Fruit fly (Drosophila melanogaster): ENCODE results near the gene org-1.

The org-1 gene

DNA sequence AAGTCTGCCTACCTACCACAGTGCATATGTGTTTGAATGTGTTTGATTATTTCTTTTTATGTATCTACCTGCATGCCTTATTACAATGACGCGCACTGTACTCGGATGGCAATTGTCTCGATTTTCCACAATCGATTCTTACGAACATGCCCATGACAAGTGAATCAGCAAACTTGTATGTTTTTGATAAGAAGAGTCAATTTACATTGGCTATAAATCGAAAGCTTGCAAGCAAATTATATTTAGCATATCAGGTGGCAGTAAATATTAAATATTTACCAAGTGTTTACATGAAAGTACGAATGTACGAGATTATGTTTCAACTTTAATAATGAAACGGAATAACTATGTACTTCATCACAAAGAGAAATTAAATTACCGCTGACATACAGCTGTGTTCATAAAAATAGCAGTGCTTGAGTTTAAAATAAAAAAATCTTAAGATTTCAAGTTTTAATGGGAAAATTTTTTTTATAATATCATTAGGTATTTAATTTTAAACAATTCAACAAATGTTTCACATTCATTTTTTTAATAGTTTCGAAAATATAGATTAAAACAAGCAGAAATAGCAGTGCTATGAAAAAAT lies 4.7 kb upstream of the org-1 start:
- no peak for TF ChIP-seq CG15710 (tag; optimal IDR thresholded peaks at IDR 0.05)
- TF ChIP-seq gl (tag; optimal IDR thresholded peaks at IDR 0.05), result peak; percentile 35

dm6 chrX:8457532-8457931 lies 2.7 kb upstream of the org-1 start, which contains the start of gene CG32713:
TSS of gene CG32713 (minus strand) at chrX:8457632.
- TF ChIP-seq CG4496 (GFP tag; IDR thresholded peaks at IDR 0.05) (no peak), CG15710 (tag; optimal IDR thresholded peaks at IDR 0.05) (no peak), CG34367 (tag; optimal IDR thresholded peaks at IDR 0.05) (no peak), CG12605 (GFP tag; IDR thresholded peaks at IDR 0.05) (no peak), CG9948 (tag; optimal IDR thresholded peaks at IDR 0.05) (no peak), Pif1A (GFP tag; optimal IDR thresholded peaks at IDR 0.05) (no peak), EcR (GFP tag; optimal IDR thresholded peaks at IDR 0.05) (no peak), fd96Ca (GFP tag; IDR thresholded peaks at IDR 0.05) (no peak), D1 (tag; optimal IDR thresholded peaks at IDR 0.05) (no peak), CG14655 (GFP tag; optimal IDR thresholded peaks at IDR 0.05) (no peak), CG8159 (tag; optimal IDR thresholded peaks at IDR 0.05) (no peak), CG13204 (GFP tag; optimal IDR thresholded peaks at IDR 0.05) (no peak), CG32121 (GFP tag; IDR thresholded peaks at IDR 0.05) (no peak), CG8301 (tag; optimal IDR thresholded peaks at IDR 0.05) (no peak), Ets98B (GFP tag; IDR thresholded peaks at IDR 0.05) (no peak), Snoo (tag; optimal IDR thresholded peaks at IDR 0.05) (no peak), CG10348 (GFP tag; IDR thresholded peaks at IDR 0.05) (no peak), CG17806 (tag; optimal IDR thresholded peaks at IDR 0.05) (no peak)

DNA sequence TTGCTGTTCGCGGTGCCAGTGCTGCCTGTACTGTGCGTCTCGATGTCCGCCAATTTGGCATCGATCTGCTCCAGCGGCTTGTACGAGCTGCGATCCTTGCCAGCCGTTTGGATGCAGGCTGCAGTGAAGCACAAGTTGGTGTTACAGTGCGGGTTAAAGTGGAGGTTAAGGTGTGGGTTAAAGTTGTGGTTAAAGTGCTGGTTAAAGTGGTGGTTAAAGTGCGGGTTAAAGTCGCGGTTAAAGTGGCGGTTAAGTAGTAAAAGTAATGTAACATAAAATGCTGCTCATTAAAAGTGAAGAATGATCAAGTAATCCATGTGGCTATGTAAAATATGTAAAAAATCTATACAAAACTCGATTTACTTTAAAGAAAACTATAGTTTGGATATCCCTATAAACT lies 2.7 kb downstream of the org-1 start:
- TF ChIP-seq CG9948 (tag; optimal IDR thresholded peaks at IDR 0.05) (no peak), rn (GFP tag; IDR thresholded peaks at IDR 0.05) (no peak), CG12605 (GFP tag; IDR thresholded peaks at IDR 0.05) (no peak), CG10348 (GFP tag; IDR thresholded peaks at IDR 0.05) (no peak), D1 (tag; optimal IDR thresholded peaks at IDR 0.05) (no peak), CG32121 (GFP tag; IDR thresholded peaks at IDR 0.05) (no peak), EcR (GFP tag; optimal IDR thresholded peaks at IDR 0.05) (no peak), Pif1A (GFP tag; optimal IDR thresholded peaks at IDR 0.05) (no peak)

DNA sequence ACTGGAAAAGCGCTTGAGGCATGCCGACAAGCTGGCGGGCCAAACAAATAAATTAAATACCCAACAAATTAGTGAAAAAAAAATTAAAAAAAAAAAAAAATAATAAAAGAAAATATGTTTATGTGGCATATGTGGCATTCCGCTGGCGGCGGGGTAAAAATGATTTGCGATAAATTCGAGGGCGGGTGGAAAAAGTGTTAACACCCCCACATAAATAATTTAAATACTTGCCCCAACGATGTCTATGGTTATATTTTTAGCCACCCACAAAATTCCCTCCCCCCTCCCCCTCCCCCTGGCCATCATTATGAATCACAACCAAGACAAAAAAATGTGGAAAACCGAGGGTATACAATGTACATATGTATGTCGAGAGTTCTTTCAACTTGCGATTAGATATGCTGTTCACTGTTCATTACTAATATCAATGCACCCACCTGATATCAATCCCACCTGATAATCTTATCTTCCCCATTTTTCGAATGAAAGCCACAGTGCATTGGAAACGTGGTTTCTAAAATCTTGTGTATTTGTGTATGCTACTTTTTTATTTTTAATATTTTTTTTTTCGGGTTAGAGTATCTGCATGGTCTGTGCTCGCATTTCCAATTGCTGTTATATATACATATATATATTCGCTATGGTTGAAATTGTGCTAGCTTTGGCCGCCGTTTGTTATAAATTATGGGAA lies 4.5 kb downstream of the org-1 start:
- TF ChIP-seq CG10348 (GFP tag; IDR thresholded peaks at IDR 0.05) (no peak), Snoo (tag; optimal IDR thresholded peaks at IDR 0.05) (no peak), rn (GFP tag; IDR thresholded peaks at IDR 0.05) (no peak)

dm6 chrX:8448171-8448570 lies 6.7 kb downstream of the org-1 start:
- TF ChIP-seq CG14655 (GFP tag; optimal IDR thresholded peaks at IDR 0.05) (no peak), fd96Ca (GFP tag; IDR thresholded peaks at IDR 0.05) (no peak), gl (tag; optimal IDR thresholded peaks at IDR 0.05) (no peak), CG8159 (tag; optimal IDR thresholded peaks at IDR 0.05) (no peak), CG32121 (GFP tag; IDR thresholded peaks at IDR 0.05) (no peak)

DNA sequence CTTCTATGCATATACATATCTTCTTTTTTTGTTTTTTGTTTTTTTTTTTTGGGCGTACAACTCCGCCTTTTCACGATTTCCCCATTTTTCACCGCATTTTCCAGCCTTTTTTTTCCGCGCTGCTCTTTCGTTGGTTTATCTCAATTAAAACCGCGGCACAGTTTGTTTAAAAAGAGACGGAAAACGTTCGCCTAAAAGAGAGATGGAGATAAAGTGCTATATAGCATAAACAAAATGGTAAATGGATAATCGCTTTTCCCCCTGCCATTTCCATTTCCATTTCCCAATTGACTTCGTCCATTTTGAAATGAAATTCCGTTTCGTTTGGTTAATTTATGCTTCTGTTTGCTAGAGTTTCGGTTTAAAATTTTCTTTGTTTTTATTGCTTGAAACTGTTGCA lies 7.7 kb downstream of the org-1 start:
- TF ChIP-seq CG17806 (tag; optimal IDR thresholded peaks at IDR 0.05) (no peak), gl (tag; optimal IDR thresholded peaks at IDR 0.05) (no peak), CG14655 (GFP tag; optimal IDR thresholded peaks at IDR 0.05) (no peak), Pif1B (GFP tag; optimal IDR thresholded peaks at IDR 0.05) (no peak), CG12605 (GFP tag; IDR thresholded peaks at IDR 0.05) (no peak), D1 (tag; optimal IDR thresholded peaks at IDR 0.05) (no peak), CG34367 (tag; optimal IDR thresholded peaks at IDR 0.05) (no peak), Snoo (tag; optimal IDR thresholded peaks at IDR 0.05) (no peak), fd96Ca (GFP tag; IDR thresholded peaks at IDR 0.05) (no peak), CG13204 (GFP tag; optimal IDR thresholded peaks at IDR 0.05) (no peak), Pif1A (GFP tag; optimal IDR thresholded peaks at IDR 0.05) (no peak), Ets98B (GFP tag; IDR thresholded peaks at IDR 0.05) (no peak), CG32121 (GFP tag; IDR thresholded peaks at IDR 0.05) (no peak), CG8159 (tag; optimal IDR thresholded peaks at IDR 0.05) (no peak), CG10348 (GFP tag; IDR thresholded peaks at IDR 0.05) (no peak), CG15710 (tag; optimal IDR thresholded peaks at IDR 0.05) (no peak), CG9948 (tag; optimal IDR thresholded peaks at IDR 0.05) (no peak), rn (GFP tag; IDR thresholded peaks at IDR 0.05) (no peak)

dm6 chrX:8444883-8445572 lies 9.8 kb downstream of the org-1 start:
- TF ChIP-seq CG32121 (GFP tag; IDR thresholded peaks at IDR 0.05) (no peak), CG8159 (tag; optimal IDR thresholded peaks at IDR 0.05) (peak; percentile 33), CG8301 (tag; optimal IDR thresholded peaks at IDR 0.05) (no peak)
